Fruit fly (Drosophila melanogaster) whole organism, embryonic: ENCODE data around the gene CG3342.

Experiments used
- Ada2b ChIP-seq: fragments of 200-800 bp; sonication (Bioruptor generic); IDR thresholded peaks from 2 replicates; pipeline ENCODE4 v1.3.6; 2022; ENCODE audit warnings: missing biosample characterization, missing genetic modification characterization
- Atf-2 ChIP-seq: fragments of 200-800 bp; sonication (Bioruptor generic); optimal IDR thresholded peaks from 2 replicates; lab custom pipeline; 2016; ENCODE audit warnings: missing biosample characterization, missing genetic modification characterization
- Awh ChIP-seq: fragments of 200-800 bp; sonication (Bioruptor generic); IDR thresholded peaks from 2 replicates; pipeline ENCODE4, ENCODE4 v1.3.6; 2022; ENCODE audit warnings: missing biosample characterization, missing genetic modification characterization
- BtbVII ChIP-seq: fragments of 200-800 bp; sonication (Bioruptor generic); optimal IDR thresholded peaks from 3 replicates; lab custom pipeline; 2017; ENCODE audit warnings: missing biosample characterization, mild to moderate bottlenecking, missing genetic modification characterization
- CG10209 ChIP-seq: fragments of 200-800 bp; sonication (Bioruptor generic); optimal IDR thresholded peaks from 3 replicates; lab custom pipeline; 2017; ENCODE audit warnings: missing biosample characterization, mild to moderate bottlenecking, missing genetic modification characterization, missing genetic modification reagents
- CG10654 ChIP-seq: fragments of 200-800 bp; sonication (Bioruptor generic); optimal IDR thresholded peaks from 2 replicates; lab custom pipeline; 2016; ENCODE audit warnings: missing biosample characterization, missing genetic modification characterization
- CG11560 ChIP-seq: fragments of 200-800 bp; sonication (Bioruptor generic); IDR thresholded peaks from 3 replicates; pipeline ENCODE4 v1.3.6; 2022; ENCODE audit warnings: missing biosample characterization, missing genetic modification characterization
- CG11695 ChIP-seq: fragments of 200-800 bp; sonication (Bioruptor generic); IDR thresholded peaks from 3 replicates; pipeline ENCODE4 v1.3.6; 2022; ENCODE audit warnings: missing biosample characterization, missing genetic modification characterization
- CG12155 ChIP-seq: fragments of 200-800 bp; sonication (Bioruptor generic); optimal IDR thresholded peaks from 3 replicates; lab custom pipeline; 2016; ENCODE audit warnings: missing biosample characterization, missing genetic modification characterization
- CG12744 ChIP-seq: fragments of 200-800 bp; sonication (Bioruptor generic); optimal IDR thresholded peaks from 2 replicates; lab custom pipeline; 2016; ENCODE audit warnings: missing biosample characterization, missing genetic modification characterization
- CG14014 ChIP-seq: fragments of 200-800 bp; sonication (Bioruptor generic); IDR thresholded peaks from 2 replicates; pipeline ENCODE4 v1.3.6; 2022; ENCODE audit warnings: missing biosample characterization, missing genetic modification characterization
- CG14667 ChIP-seq: fragments of 200-800 bp; sonication (Bioruptor generic); IDR thresholded peaks from 2 replicates; pipeline ENCODE4 v1.3.6; 2022; ENCODE audit warnings: missing biosample characterization, missing genetic modification characterization
- CG14710 ChIP-seq: fragments of 200-800 bp; sonication (Bioruptor generic); optimal IDR thresholded peaks from 3 replicates; lab custom pipeline; 2019; ENCODE audit warnings: missing biosample characterization, mild to moderate bottlenecking, missing genetic modification characterization, moderate library complexity
- CG1603 ChIP-seq: fragments of 200-800 bp; sonication (Bioruptor generic); optimal IDR thresholded peaks from 2 replicates; lab custom pipeline; 2019; ENCODE audit warnings: missing biosample characterization, mild to moderate bottlenecking, missing genetic modification characterization, moderate library complexity
- CG17612 ChIP-seq: fragments of 200-800 bp; sonication (Bioruptor generic); IDR thresholded peaks from 2 replicates; pipeline ENCODE4 v1.3.6; 2022; ENCODE audit warnings: missing biosample characterization, missing genetic modification characterization
- CG18476 ChIP-seq: fragments of 200-800 bp; sonication (Bioruptor generic); optimal IDR thresholded peaks from 2 replicates; lab custom pipeline; 2016; ENCODE audit warnings: missing biosample characterization, mild to moderate bottlenecking, missing genetic modification characterization
- CG2129 ChIP-seq: fragments of 200-800 bp; sonication (Bioruptor generic); IDR thresholded peaks from 2 replicates; pipeline ENCODE4 v1.3.6; 2022; ENCODE audit warnings: missing biosample characterization, missing genetic modification characterization; ENCODE audit not compliant: partially characterized antibody
- CG34224 ChIP-seq: fragments of 200-800 bp; sonication (Bioruptor generic); IDR thresholded peaks from 3 replicates; pipeline ENCODE4 v1.3.6; 2022; ENCODE audit warnings: missing biosample characterization, missing genetic modification characterization; ENCODE audit not compliant: partially characterized antibody
- CG4617 ChIP-seq: fragments of 200-800 bp; sonication (Bioruptor generic); optimal IDR thresholded peaks from 3 replicates; lab custom pipeline; 2016; ENCODE audit warnings: missing biosample characterization, missing genetic modification characterization, borderline replicate concordance
- CG6791 ChIP-seq: fragments of 200-800 bp; sonication (Bioruptor generic); IDR thresholded peaks from 3 replicates; pipeline ENCODE4 v1.3.6; 2022; ENCODE audit warnings: missing biosample characterization, missing genetic modification characterization; ENCODE audit not compliant: partially characterized antibody
- CG7987 ChIP-seq: fragments of 200-800 bp; sonication (Bioruptor generic); optimal IDR thresholded peaks from 2 replicates; lab custom pipeline; 2018; ENCODE audit warnings: missing biosample characterization, mild to moderate bottlenecking, missing genetic modification characterization, moderate library complexity
- CG9932 ChIP-seq: fragments of 200-800 bp; sonication (Bioruptor generic); IDR thresholded peaks from 2 replicates; pipeline ENCODE4 v1.3.6; 2022; ENCODE audit warnings: missing biosample characterization, missing genetic modification characterization
- Deaf1 ChIP-seq: fragments of 200-800 bp; optimal IDR thresholded peaks from 3 replicates; lab custom pipeline; 2019; ENCODE audit warnings: missing biosample characterization, mild to moderate bottlenecking, missing genetic modification characterization, moderate library complexity
- Drgx ChIP-seq: fragments of 200-800 bp; sonication (Bioruptor generic); IDR thresholded peaks from 2 replicates; pipeline ENCODE4 v1.3.6; 2022; ENCODE audit warnings: missing biosample characterization, missing genetic modification characterization
- H2.0 ChIP-seq: fragments of 200-800 bp; sonication (Bioruptor generic); IDR thresholded peaks from 2 replicates; pipeline ENCODE4 v1.3.6; 2022; ENCODE audit warnings: missing biosample characterization, missing genetic modification characterization
- HHEX ChIP-seq: fragments of 200-800 bp; sonication (Bioruptor generic); optimal IDR thresholded peaks from 3 replicates; lab custom pipeline; 2017; ENCODE audit warnings: missing biosample characterization, mild to moderate bottlenecking, missing genetic modification characterization, missing genetic modification reagents
- Hr39 ChIP-seq: fragments of >200 bp; optimal IDR thresholded peaks from 2 replicates; lab custom pipeline; 2017
- Jarid2 ChIP-seq: fragments of 200-800 bp; sonication (Bioruptor generic); optimal IDR thresholded peaks from 3 replicates; lab custom pipeline; 2017; ENCODE audit warnings: mild to moderate bottlenecking, missing biosample characterization, missing genetic modification reagents, missing genetic modification characterization
- Mad ChIP-seq: fragments of 200-800 bp; sonication (Bioruptor generic); optimal IDR thresholded peaks from 2 replicates; lab custom pipeline; 2016; ENCODE audit warnings: missing biosample characterization, missing genetic modification characterization
- Med ChIP-seq: fragments of 200-800 bp; sonication (Bioruptor generic); peaks from one replicate; lab custom pipeline; 2016; ENCODE audit warnings: missing biosample characterization, missing genetic modification characterization, mild to moderate bottlenecking, inconsistent platforms, moderate library complexity
- NC2α ChIP-seq: fragments of 200-800 bp; sonication (Bioruptor generic); optimal IDR thresholded peaks from 2 replicates; lab custom pipeline; 2016; ENCODE audit warnings: missing biosample characterization, missing genetic modification characterization
- NC2β ChIP-seq: fragments of 200-800 bp; sonication (Bioruptor generic); optimal IDR thresholded peaks from 2 replicates; lab custom pipeline; 2016; ENCODE audit warnings: missing biosample characterization, missing genetic modification characterization
- Opbp ChIP-seq: fragments of 200-800 bp; sonication (Bioruptor generic); IDR thresholded peaks from 3 replicates; pipeline ENCODE4 v1.3.6; 2022; ENCODE audit warnings: missing biosample characterization, missing genetic modification characterization; ENCODE audit not compliant: partially characterized antibody
- Poxn ChIP-seq: fragments of 200-800 bp; sonication (Bioruptor generic); IDR thresholded peaks from 2 replicates; pipeline ENCODE4 v1.3.6; 2022; ENCODE audit warnings: missing biosample characterization, missing genetic modification characterization
- Ptx1 ChIP-seq: fragments of 200-800 bp; sonication (Bioruptor generic); IDR thresholded peaks from 2 replicates; pipeline ENCODE4 v1.3.6; 2022; ENCODE audit warnings: missing biosample characterization, missing genetic modification characterization
- Rfx ChIP-seq: fragments of 200-800 bp; sonication (Bioruptor generic); IDR thresholded peaks from 2 replicates; pipeline ENCODE4 v1.3.6; 2022; ENCODE audit warnings: missing biosample characterization, missing genetic modification characterization
- al ChIP-seq: fragments of 200-800 bp; sonication (Bioruptor generic); IDR thresholded peaks from 2 replicates; pipeline ENCODE4 v1.3.6; 2022; ENCODE audit warnings: missing biosample characterization, missing genetic modification characterization
- aop ChIP-seq: fragments of 200-800 bp; sonication (Bioruptor generic); IDR thresholded peaks from 2 replicates; pipeline ENCODE4 v1.3.6; 2022; ENCODE audit warnings: missing biosample characterization, missing genetic modification characterization
- danr ChIP-seq: fragments of 200-800 bp; sonication (Bioruptor generic); IDR thresholded peaks from 2 replicates; pipeline ENCODE4 v1.3.6; 2022; ENCODE audit warnings: missing biosample characterization, missing genetic modification characterization
- dmrt11E ChIP-seq: fragments of 200-800 bp; sonication (Bioruptor generic); optimal IDR thresholded peaks from 3 replicates; lab custom pipeline; 2018; ENCODE audit warnings: missing biosample characterization, mild to moderate bottlenecking, missing genetic modification characterization, moderate library complexity
- gem ChIP-seq: fragments of 200-800 bp; sonication (Bioruptor generic); optimal IDR thresholded peaks from 2 replicates; lab custom pipeline; 2019; ENCODE audit warnings: missing biosample characterization, mild to moderate bottlenecking, missing genetic modification characterization, moderate library complexity
- gro ChIP-seq: fragments of 200-800 bp; sonication (Bioruptor generic); optimal IDR thresholded peaks from 2 replicates; lab custom pipeline; 2016; ENCODE audit warnings: missing biosample characterization, missing genetic modification characterization
- gsb-n ChIP-seq: fragments of 200-800 bp; sonication (Bioruptor generic); optimal IDR thresholded peaks from 3 replicates; lab custom pipeline; 2018; ENCODE audit warnings: missing biosample characterization, mild to moderate bottlenecking, missing genetic modification characterization
- ham ChIP-seq: fragments of 200-800 bp; sonication (Bioruptor generic); IDR thresholded peaks from 2 replicates; pipeline ENCODE4 v1.3.6; 2022; ENCODE audit warnings: missing biosample characterization, missing genetic modification characterization
- klu ChIP-seq: fragments of 200-800 bp; sonication (Bioruptor generic); IDR thresholded peaks from 2 replicates; pipeline ENCODE4 v1.3.6; 2022; ENCODE audit warnings: missing biosample characterization, missing genetic modification characterization
- nmo ChIP-seq: fragments of 200-800 bp; sonication (Bioruptor generic); optimal IDR thresholded peaks from 2 replicates; lab custom pipeline; 2018; ENCODE audit warnings: missing biosample characterization, mild to moderate bottlenecking, missing genetic modification characterization, moderate library complexity
- org-1 ChIP-seq: fragments of 200-800 bp; sonication (Bioruptor generic); optimal IDR thresholded peaks from 2 replicates; lab custom pipeline; 2017; ENCODE audit warnings: missing biosample characterization, missing genetic modification characterization
- phol ChIP-seq: fragments of 200-800 bp; sonication (Bioruptor generic); optimal IDR thresholded peaks from 3 replicates; lab custom pipeline; 2018; ENCODE audit warnings: missing biosample characterization, mild to moderate bottlenecking, missing genetic modification characterization, moderate library complexity
- sc ChIP-seq, 3 experiments: fragments of >200 bp in 2 of 3; fragments of 200-800 bp in 1 of 3; sonication (Bioruptor generic) in 1 of 3; optimal IDR thresholded peaks; 2 replicates in 2 of 3; 3 replicates in 1 of 3; lab custom pipeline; 2017; ENCODE audit warnings: mild to moderate bottlenecking in 1 of 3, missing biosample characterization in 1 of 3, missing genetic modification characterization in 1 of 3, missing genetic modification reagents in 1 of 3
- unpg ChIP-seq: fragments of 200-800 bp; sonication (Bioruptor generic); optimal IDR thresholded peaks from 3 replicates; lab custom pipeline; 2018; ENCODE audit warnings: missing biosample characterization, mild to moderate bottlenecking, missing genetic modification characterization, moderate library complexity
- yki ChIP-seq: fragments of >200 bp; optimal IDR thresholded peaks from 3 replicates; lab custom pipeline; 2018

CG3342 gene

dm6 chrX:6545862-6546270 lies 18.2 kb upstream of the CG3342 start (continued):
- peak; percentile 92 for TF ChIP-seq Deaf1
- TF ChIP-seq CG7987 (GFP tag; lab: Kevin White, UChicago): no peak
- TF ChIP-seq danr (GFP tag; lab: Robert Waterston, UW): no peak
- TF ChIP-seq CG34224 (GFP tag; lab: Robert Waterston, UW): no peak
- TF ChIP-seq CG10654: no peak
- no peak for TF ChIP-seq yki (lab: Kevin White, UChicago)
- no peak for TF ChIP-seq BtbVII (GFP tag; lab: Kevin White, UChicago)
- TF ChIP-seq CG11695 (GFP tag; lab: Robert Waterston, UW): no peak
- TF ChIP-seq H2.0 (GFP tag; lab: Robert Waterston, UW): no peak
- TF ChIP-seq Awh: no peak
- 0 out of 2 replicates have a peak, but pooled peaks have one; percentile 25 for TF ChIP-seq Drgx (GFP tag; lab: Robert Waterston, UW)
- no peak for TF ChIP-seq CG11560 (tag; lab: Robert Waterston, UW)
- TF ChIP-seq CG18476 (GFP tag; lab: Kevin White, UChicago): no peak
- no peak for TF ChIP-seq Ada2b (GFP tag; lab: Robert Waterston, UW)
- TF ChIP-seq Mad (GFP tag; lab: Kevin White, UChicago): no peak
- peak; percentile 62 for TF ChIP-seq Jarid2
- TF ChIP-seq CG14710 (tag; lab: Kevin White, UChicago): no peak
- TF ChIP-seq Opbp (GFP tag; lab: Robert Waterston, UW): no peak
- no peak for TF ChIP-seq NC2α (GFP tag; lab: Kevin White, UChicago)
- TF ChIP-seq phol (tag; lab: Kevin White, UChicago): no peak
- no peak for TF ChIP-seq CG2129 (GFP tag; lab: Robert Waterston, UW)
- no peak for TF ChIP-seq CG6791 (GFP tag; lab: Robert Waterston, UW)
- no peak for TF ChIP-seq CG17612 (GFP tag; lab: Robert Waterston, UW)
- TF ChIP-seq al (GFP tag; lab: Robert Waterston, UW): no peak
- TF ChIP-seq CG1603 (tag; lab: Kevin White, UChicago): no peak
- TF ChIP-seq gsb-n (tag; lab: Kevin White, UChicago): no peak
- no peak for TF ChIP-seq sc (optimal IDR thresholded peaks at IDR 0.05; lab: Kevin White, UChicago)
- TF ChIP-seq sc (GFP tag; optimal IDR thresholded peaks at IDR 0.05; lab: Kevin White, UChicago): no peak
- no peak for TF ChIP-seq CG12155 (GFP tag; lab: Kevin White, UChicago)
- no peak for TF ChIP-seq dmrt11E (tag; lab: Kevin White, UChicago)
- no peak for TF ChIP-seq unpg
- no peak for TF ChIP-seq Poxn
- no peak for TF ChIP-seq Rfx
- no peak for TF ChIP-seq CG14014 (GFP tag; lab: Robert Waterston, UW)
- no peak for TF ChIP-seq gem (tag; lab: Kevin White, UChicago)
- TF ChIP-seq HHEX (GFP tag; lab: Kevin White, UChicago): no peak

- TF ChIP-seq CG6791 (GFP tag; lab: Robert Waterston, UW): 0 out of 3 replicates have a peak, but pooled peaks have one; percentile 32
- TF ChIP-seq Med: peak; percentile 67
- 0 out of 2 replicates have a peak, but pooled peaks have one; percentile 15 for TF ChIP-seq Ptx1
- no peak for TF ChIP-seq NC2α (GFP tag; lab: Kevin White, UChicago)
- peak; percentile 16 for TF ChIP-seq nmo (GFP tag; lab: Kevin White, UChicago)
- TF ChIP-seq NC2β (GFP tag; lab: Kevin White, UChicago): no peak
- TF ChIP-seq gro: no peak
- TF ChIP-seq CG12744 (GFP tag; lab: Kevin White, UChicago): no peak
- no peak for TF ChIP-seq Atf-2 (GFP tag; lab: Kevin White, UChicago)
- TF ChIP-seq CG14667: no peak
- TF ChIP-seq org-1: no peak
- TF ChIP-seq Deaf1: peak; percentile 3
- no peak for TF ChIP-seq aop (GFP tag; lab: Robert Waterston, UW)
- TF ChIP-seq Hr39: no peak
- no peak for TF ChIP-seq ham
- TF ChIP-seq klu (GFP tag; lab: Robert Waterston, UW): no peak
- no peak for TF ChIP-seq CG10209
- TF ChIP-seq CG4617 (GFP tag; lab: Kevin White, UChicago): no peak
- no peak for TF ChIP-seq CG9932 (GFP tag; lab: Robert Waterston, UW)
- TF ChIP-seq Drgx (GFP tag; lab: Robert Waterston, UW): no peak
Measured at dm6 chrX:6543569-6544173, 16.0 kb upstream of the CG3342 start.
